Fruit fly (Drosophila melanogaster) whole organism, embryonic: ENCODE data around the gene CG5861.
A peak's percentile ranks its signal among the peaks of the same experiment; 100 is the strongest.

Experiments used
- CG12391 ChIP-seq: fragments of 200-800 bp; sonication (Bioruptor generic); optimal IDR thresholded peaks from 3 replicates; lab custom pipeline; 2018; ENCODE audit warnings: missing biosample characterization, mild to moderate bottlenecking, missing genetic modification characterization, moderate library complexity
- CG12659 ChIP-seq: fragments of 200-800 bp; sonication (Bioruptor generic); optimal IDR thresholded peaks from 3 replicates; lab custom pipeline; 2017; ENCODE audit warnings: mild to moderate bottlenecking, missing biosample characterization, missing genetic modification reagents, missing genetic modification characterization
- CG12769 ChIP-seq: fragments of 200-800 bp; sonication (Bioruptor generic); optimal IDR thresholded peaks from 2 replicates; lab custom pipeline; 2019; ENCODE audit warnings: missing biosample characterization, mild to moderate bottlenecking, missing genetic modification characterization, moderate library complexity
- CG15514 ChIP-seq: fragments of 200-800 bp; sonication (Bioruptor generic); optimal IDR thresholded peaks from 3 replicates; lab custom pipeline; 2017; ENCODE audit warnings: missing biosample characterization, missing genetic modification characterization, mild to moderate bottlenecking, moderate library complexity, missing genetic modification reagents
- CG15601 ChIP-seq: fragments of 200-800 bp; sonication (Bioruptor generic); optimal IDR thresholded peaks from 3 replicates; lab custom pipeline; 2019; ENCODE audit warnings: missing biosample characterization, mild to moderate bottlenecking, missing genetic modification characterization, moderate library complexity
- CG17328 ChIP-seq: fragments of 200-800 bp; sonication (Bioruptor generic); IDR thresholded peaks from 2 replicates; pipeline ENCODE4 v1.3.6; 2022; ENCODE audit warnings: missing biosample characterization, missing genetic modification characterization
- CG17361 ChIP-seq: fragments of 200-800 bp; sonication (Bioruptor generic); IDR thresholded peaks from 3 replicates; pipeline ENCODE4 v1.3.6; 2022; ENCODE audit warnings: missing biosample characterization, missing genetic modification characterization
- CG2116 ChIP-seq: fragments of 200-800 bp; sonication (Bioruptor generic); optimal IDR thresholded peaks from 3 replicates; lab custom pipeline; 2018; ENCODE audit warnings: missing biosample characterization, mild to moderate bottlenecking, missing genetic modification characterization
- CG2712 ChIP-seq: fragments of 200-800 bp; optimal IDR thresholded peaks from 3 replicates; lab custom pipeline; 2019; ENCODE audit warnings: missing biosample characterization, mild to moderate bottlenecking, missing genetic modification characterization, moderate library complexity
- CG30020 ChIP-seq: fragments of 200-800 bp; optimal IDR thresholded peaks from 2 replicates; lab custom pipeline; 2019; ENCODE audit warnings: missing biosample characterization, mild to moderate bottlenecking, missing genetic modification characterization, moderate library complexity
- CG34224 ChIP-seq: fragments of 200-800 bp; sonication (Bioruptor generic); IDR thresholded peaks from 3 replicates; pipeline ENCODE4 v1.3.6; 2022; ENCODE audit warnings: missing biosample characterization, missing genetic modification characterization; ENCODE audit not compliant: partially characterized antibody
- CG34376 ChIP-seq: fragments of 200-800 bp; sonication (Bioruptor generic); optimal IDR thresholded peaks from 2 replicates; lab custom pipeline; 2018; ENCODE audit warnings: missing biosample characterization, mild to moderate bottlenecking, missing genetic modification characterization
- CG4282 ChIP-seq: fragments of 200-800 bp; sonication (Bioruptor generic); optimal IDR thresholded peaks from 2 replicates; lab custom pipeline; 2016; ENCODE audit warnings: missing biosample characterization, missing genetic modification characterization
- CG5953 ChIP-seq: fragments of 200-800 bp; sonication (Bioruptor generic); IDR thresholded peaks from 2 replicates; pipeline ENCODE4 v1.3.6; 2022; ENCODE audit warnings: missing biosample characterization, missing genetic modification characterization
- CG6854 ChIP-seq: fragments of 200-800 bp; sonication (Bioruptor generic); optimal IDR thresholded peaks from 3 replicates; lab custom pipeline; 2017; ENCODE audit warnings: missing biosample characterization, mild to moderate bottlenecking, missing genetic modification characterization
- CG8359 ChIP-seq: fragments of 200-800 bp; sonication (Bioruptor generic); optimal IDR thresholded peaks from 2 replicates; lab custom pipeline; 2017; ENCODE audit warnings: missing biosample characterization, mild to moderate bottlenecking, missing genetic modification characterization, borderline replicate concordance
- CG8924 ChIP-seq: fragments of 200-800 bp; optimal IDR thresholded peaks from 3 replicates; lab custom pipeline; 2019; ENCODE audit warnings: missing biosample characterization, mild to moderate bottlenecking, missing genetic modification characterization, moderate library complexity
- CG9727 ChIP-seq: fragments of 200-800 bp; sonication (Bioruptor generic); optimal IDR thresholded peaks from 3 replicates; lab custom pipeline; 2017; ENCODE audit warnings: missing biosample characterization, mild to moderate bottlenecking, missing genetic modification characterization
- CG9797 ChIP-seq: fragments of 200-800 bp; sonication (Bioruptor generic); optimal IDR thresholded peaks from 3 replicates; lab custom pipeline; 2018; ENCODE audit warnings: missing biosample characterization, mild to moderate bottlenecking, missing genetic modification characterization
- CTCF ChIP-seq: fragments of 200-800 bp; sonication (Bioruptor generic); optimal IDR thresholded peaks from 2 replicates; lab custom pipeline; 2017; ENCODE audit warnings: missing biosample characterization, mild to moderate bottlenecking, missing genetic modification characterization, moderate library complexity
- Camta ChIP-seq: fragments of 200-800 bp; sonication (Bioruptor generic); optimal IDR thresholded peaks from 2 replicates; lab custom pipeline; 2016; ENCODE audit warnings: missing biosample characterization, missing genetic modification characterization
- CoRest ChIP-seq: fragments of 200-800 bp; sonication (Bioruptor generic); optimal IDR thresholded peaks from 3 replicates; lab custom pipeline; 2018; ENCODE audit warnings: missing biosample characterization, mild to moderate bottlenecking, missing genetic modification characterization, moderate library complexity
- Dll ChIP-seq: fragments of 200-800 bp; sonication (Bioruptor generic); IDR thresholded peaks from 4 replicates; pipeline ENCODE4 v1.3.6; 2022; ENCODE audit warnings: missing biosample characterization, missing genetic modification characterization; ENCODE audit not compliant: partially characterized antibody
- Ets97D ChIP-seq: fragments of 200-800 bp; sonication (Bioruptor generic); optimal IDR thresholded peaks from 3 replicates; lab custom pipeline; 2016; ENCODE audit warnings: missing biosample characterization, missing genetic modification characterization
- GATAe ChIP-seq: fragments of 200-800 bp; sonication (Bioruptor generic); conservative IDR thresholded peaks from 2 replicates; pipeline ENCODE4 v1.3.6; 2022; ENCODE audit warnings: missing biosample characterization, missing genetic modification characterization
- HLH54F ChIP-seq: fragments of 200-800 bp; sonication (Bioruptor generic); optimal IDR thresholded peaks from 3 replicates; lab custom pipeline; 2016; ENCODE audit warnings: missing biosample characterization, missing genetic modification characterization
- Hr39 ChIP-seq: fragments of >200 bp; optimal IDR thresholded peaks from 2 replicates; lab custom pipeline; 2017
- Lpt ChIP-seq: fragments of >200 bp; optimal IDR thresholded peaks from 2 replicates; lab custom pipeline; 2018; ENCODE audit warnings: missing biosample characterization, missing genetic modification characterization
- Ravus ChIP-seq: fragments of 200-800 bp; sonication (Bioruptor generic); IDR thresholded peaks from 2 replicates; pipeline ENCODE4 v1.3.6; 2022; ENCODE audit warnings: missing biosample characterization, missing genetic modification characterization
- Scr ChIP-seq: fragments of 200-800 bp; sonication (Bioruptor generic); IDR thresholded peaks from 2 replicates; pipeline ENCODE4 v1.3.6; 2022; ENCODE audit warnings: missing biosample characterization, missing genetic modification characterization; ENCODE audit not compliant: partially characterized antibody
- Six4 ChIP-seq: fragments of 200-800 bp; sonication (Bioruptor generic); optimal IDR thresholded peaks from 2 replicates; lab custom pipeline; 2016; ENCODE audit warnings: missing biosample characterization, missing genetic modification characterization
- Ssrp ChIP-seq: fragments of 200-800 bp; sonication (Bioruptor generic); optimal IDR thresholded peaks from 2 replicates; lab custom pipeline; 2018; ENCODE audit warnings: missing biosample characterization, mild to moderate bottlenecking, missing genetic modification characterization, moderate library complexity
- YL-1 ChIP-seq: fragments of 200-800 bp; sonication (Bioruptor generic); optimal IDR thresholded peaks from 3 replicates; lab custom pipeline; 2017; ENCODE audit warnings: missing biosample characterization, mild to moderate bottlenecking, missing genetic modification characterization
- ara ChIP-seq: fragments of 200-800 bp; sonication (Bioruptor generic); IDR thresholded peaks from 2 replicates; pipeline ENCODE4 v1.3.6; 2022; ENCODE audit warnings: missing biosample characterization, missing genetic modification characterization
- az2 ChIP-seq: fragments of 200-800 bp; sonication (Bioruptor generic); optimal IDR thresholded peaks from 3 replicates; lab custom pipeline; 2016; ENCODE audit warnings: missing biosample characterization, missing genetic modification characterization
- crp ChIP-seq, 2 experiments: fragments of 200-800 bp; sonication (Bioruptor generic); optimal IDR thresholded peaks; 2 replicates in 1 of 2; 3 replicates in 1 of 2; lab custom pipeline; 2017; ENCODE audit warnings: missing biosample characterization in 2 of 2, missing genetic modification characterization in 2 of 2, mild to moderate bottlenecking in 1 of 2, moderate library complexity in 1 of 2
- danr ChIP-seq: fragments of 200-800 bp; sonication (Bioruptor generic); IDR thresholded peaks from 2 replicates; pipeline ENCODE4 v1.3.6; 2022; ENCODE audit warnings: missing biosample characterization, missing genetic modification characterization
- dmrt11E ChIP-seq: fragments of 200-800 bp; sonication (Bioruptor generic); optimal IDR thresholded peaks from 3 replicates; lab custom pipeline; 2018; ENCODE audit warnings: missing biosample characterization, mild to moderate bottlenecking, missing genetic modification characterization, moderate library complexity
- fd64A ChIP-seq: fragments of 200-800 bp; sonication (Bioruptor generic); optimal IDR thresholded peaks from 3 replicates; lab custom pipeline; 2018; ENCODE audit warnings: missing biosample characterization, mild to moderate bottlenecking, missing genetic modification characterization
- fu2 ChIP-seq: fragments of 200-800 bp; sonication (Bioruptor generic); optimal IDR thresholded peaks from 2 replicates; lab custom pipeline; 2016; ENCODE audit warnings: missing biosample characterization, missing genetic modification characterization
- gem ChIP-seq: fragments of 200-800 bp; sonication (Bioruptor generic); optimal IDR thresholded peaks from 2 replicates; lab custom pipeline; 2019; ENCODE audit warnings: missing biosample characterization, mild to moderate bottlenecking, missing genetic modification characterization, moderate library complexity
- jigr1 ChIP-seq: fragments of 200-800 bp; sonication (Bioruptor generic); IDR thresholded peaks from 3 replicates; pipeline ENCODE4 v1.3.6; 2022; ENCODE audit warnings: missing biosample characterization, missing genetic modification characterization
- kay ChIP-seq: fragments of 200-800 bp; sonication (Bioruptor generic); optimal IDR thresholded peaks from 2 replicates; lab custom pipeline; 2016; ENCODE audit warnings: missing biosample characterization, missing genetic modification characterization
- ken ChIP-seq: fragments of 200-800 bp; sonication (Bioruptor generic); IDR thresholded peaks from 3 replicates; pipeline ENCODE4 v1.3.6; 2022; ENCODE audit warnings: missing biosample characterization, missing genetic modification characterization
- lilli ChIP-seq: fragments of 200-800 bp; sonication (Bioruptor generic); optimal IDR thresholded peaks from 3 replicates; lab custom pipeline; 2016; ENCODE audit warnings: missing biosample characterization, missing genetic modification characterization
- otp ChIP-seq: fragments of 200-800 bp; sonication (Bioruptor generic); IDR thresholded peaks from 3 replicates; pipeline ENCODE4, ENCODE4 v1.3.6; 2022; ENCODE audit warnings: missing biosample characterization, missing genetic modification characterization
- pho ChIP-seq: fragments of 200-800 bp; sonication (Bioruptor generic); optimal IDR thresholded peaks from 2 replicates; lab custom pipeline; 2016; ENCODE audit warnings: missing biosample characterization, missing genetic modification characterization
- pros ChIP-seq: fragments of 200-800 bp; sonication (Bioruptor generic); optimal IDR thresholded peaks from 3 replicates; lab custom pipeline; 2019; ENCODE audit warnings: missing biosample characterization, mild to moderate bottlenecking, missing genetic modification characterization, moderate library complexity
- ssp ChIP-seq: fragments of 200-800 bp; sonication (Bioruptor generic); IDR thresholded peaks from 2 replicates; pipeline ENCODE4 v1.3.6; 2022; ENCODE audit warnings: missing biosample characterization, missing genetic modification characterization
- stc ChIP-seq: fragments of 200-800 bp; sonication (Bioruptor generic); IDR thresholded peaks from 2 replicates; pipeline ENCODE4 v1.3.6; 2022; ENCODE audit warnings: missing biosample characterization, missing genetic modification characterization
- stwl ChIP-seq: fragments of 200-800 bp; sonication (Bioruptor generic); optimal IDR thresholded peaks from 3 replicates; lab custom pipeline; 2018; ENCODE audit warnings: missing biosample characterization, mild to moderate bottlenecking, missing genetic modification characterization, moderate library complexity
- twi ChIP-seq: fragments of 200-800 bp; optimal IDR thresholded peaks from 2 replicates; lab custom pipeline; 2019; ENCODE audit warnings: missing biosample characterization, mild to moderate bottlenecking, missing genetic modification characterization, moderate library complexity

The CG5861 gene

DNA sequence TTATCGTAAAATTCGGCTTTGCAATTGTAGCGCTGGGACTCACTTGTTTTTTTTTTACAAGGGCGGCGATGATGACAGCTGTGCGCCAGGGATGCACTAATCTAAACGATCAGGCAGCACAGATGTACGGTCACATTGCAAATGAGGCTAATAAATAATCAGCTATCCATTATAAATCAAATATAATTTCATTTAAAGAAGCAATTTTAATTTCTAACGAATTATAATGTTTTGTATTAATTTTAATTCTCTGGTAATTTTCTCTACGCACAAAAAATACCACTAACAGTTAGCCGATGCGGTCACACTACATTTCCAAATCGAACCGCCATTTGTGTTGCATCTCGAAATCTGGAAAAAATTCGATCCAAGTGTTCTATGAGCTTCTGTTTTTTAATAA, 3.5 kb upstream of the CG5861 start, which contains the start of the genes cni and fzy (continued):
- TF ChIP-seq CG6854 (GFP tag; lab: Kevin White, UChicago) = no peak
- TF ChIP-seq CG8359 (GFP tag; lab: Kevin White, UChicago) = no peak
- peak; percentile 38; the same call in 1 of the 3 replicates for TF ChIP-seq CG17361 (GFP tag; lab: Robert Waterston, UW)
- no peak for TF ChIP-seq Hr39
- no peak for TF ChIP-seq pho (GFP tag; lab: Kevin White, UChicago)
- TF ChIP-seq Camta (GFP tag; lab: Kevin White, UChicago) = peak; percentile 22
- TF ChIP-seq CG8924 (tag; lab: Kevin White, UChicago) = peak; percentile 35
- TF ChIP-seq ken = no peak
- TF ChIP-seq CG12391 (tag; lab: Kevin White, UChicago) = peak; percentile 74
- TF ChIP-seq YL-1 (GFP tag; lab: Kevin White, UChicago) = peak; percentile 83
- peak; percentile 73 for TF ChIP-seq Ets97D (GFP tag; lab: Kevin White, UChicago)
- TF ChIP-seq gem = peak; percentile 50
- peak; percentile 22; the same call in 1 of the 2 replicates for TF ChIP-seq Scr (GFP tag; lab: Robert Waterston, UW)
- TF ChIP-seq dmrt11E (tag; lab: Kevin White, UChicago) = peak; percentile 21
- TF ChIP-seq otp = no peak
- TF ChIP-seq fu2 (GFP tag; lab: Kevin White, UChicago) = peak; percentile 9
- TF ChIP-seq Six4 (GFP tag; lab: Kevin White, UChicago) = peak; percentile 8
- TF ChIP-seq lilli (GFP tag; lab: Kevin White, UChicago) = peak; percentile 48
- TF ChIP-seq Lpt = no peak
- TF ChIP-seq CG12769 (tag; lab: Kevin White, UChicago) = no peak
- peak; percentile 42 for TF ChIP-seq CTCF (GFP tag; lab: Kevin White, UChicago)
- peak; percentile 3 for TF ChIP-seq CG15601 (tag; lab: Kevin White, UChicago)
- peak; percentile 74 for TF ChIP-seq CG12659 (GFP tag; lab: Kevin White, UChicago)
- no peak for TF ChIP-seq ara (GFP tag; lab: Robert Waterston, UW)
- TF ChIP-seq CG15514 = peak; percentile 64
- no peak for TF ChIP-seq CG34224 (GFP tag; lab: Robert Waterston, UW)
- peak; percentile 49 for TF ChIP-seq CoRest
- TF ChIP-seq Ssrp (tag; lab: Kevin White, UChicago) = peak; percentile 3
- TF ChIP-seq az2 (GFP tag; lab: Kevin White, UChicago) = peak; percentile 12
- no peak for TF ChIP-seq kay (GFP tag; lab: Kevin White, UChicago)
- TF ChIP-seq GATAe = no peak
- TF ChIP-seq CG2116 (GFP tag; lab: Kevin White, UChicago) = peak; percentile 88
- no peak for TF ChIP-seq jigr1
- no peak for TF ChIP-seq ssp (GFP tag; lab: Robert Waterston, UW)
- no peak for TF ChIP-seq Ravus
- peak; percentile 69 for TF ChIP-seq stwl
- TF ChIP-seq CG34376 (GFP tag; lab: Kevin White, UChicago) = peak; percentile 16
- peak; percentile 44 for TF ChIP-seq CG9727 (GFP tag; lab: Kevin White, UChicago)
- no peak for TF ChIP-seq danr
- no peak for TF ChIP-seq stc
- TF ChIP-seq CG9797 (GFP tag; lab: Kevin White, UChicago) = peak; percentile 98
- no peak for TF ChIP-seq Dll (GFP tag; lab: Robert Waterston, UW)
- no peak for TF ChIP-seq fd64A (GFP tag; lab: Kevin White, UChicago)
- peak; percentile 12 for TF ChIP-seq twi (tag; lab: Kevin White, UChicago)
- TF ChIP-seq pros (GFP tag; lab: Kevin White, UChicago) = no peak
- peak; percentile 63 for TF ChIP-seq CG2712
- TF ChIP-seq CG4282 (GFP tag; lab: Kevin White, UChicago) = no peak
- TF ChIP-seq CG30020 (tag; lab: Kevin White, UChicago) = peak; percentile 58
- TF ChIP-seq CG5953 (GFP tag; lab: Robert Waterston, UW) = no peak
- peak; percentile 89 to 97 for TF ChIP-seq crp (GFP tag; optimal IDR thresholded peaks at IDR 0.05; lab: Kevin White, UChicago)
- no peak for TF ChIP-seq CG17328 (GFP tag; lab: Robert Waterston, UW)
- TF ChIP-seq HLH54F = no peak
